Fruit fly (Drosophila melanogaster): Measurements from ENCODE around the gene Neurl4.
A peak's percentile ranks its signal among the peaks of the same experiment; 100 is the strongest.

- TF ChIP-seq cnc (optimal IDR thresholded peaks at IDR 0.05) (no peak), CG7045 (GFP tag; optimal IDR thresholded peaks at IDR 0.05) (no peak), kay (GFP tag; ENCODE audit: borderline replicate concordance) (peak; percentile 45), CG5204 (GFP tag; optimal IDR thresholded peaks at IDR 0.05) (no peak), pad (GFP tag; optimal IDR thresholded peaks at IDR 0.05) (no peak), Clk (GFP tag; optimal IDR thresholded peaks at IDR 0.05) (no peak), CG14711 (tag; optimal IDR thresholded peaks at IDR 0.05) (no peak), Hr96 (GFP tag; optimal IDR thresholded peaks at IDR 0.05) (no peak), CG11617 (GFP tag; optimal IDR thresholded peaks at IDR 0.05) (no peak), Crg-1 (GFP tag; optimal IDR thresholded peaks at IDR 0.05) (no peak), tj (GFP tag; optimal IDR thresholded peaks at IDR 0.05) (no peak), Mnt (GFP tag; optimal IDR thresholded peaks at IDR 0.05) (no peak), ovo (GFP tag; optimal IDR thresholded peaks at IDR 0.05) (no peak)
Measured at dm6 chr3L:14079224-14079623, 29.5 kb upstream of the Neurl4 start.

Measured in whole organism, adult.